Fruit fly (Drosophila melanogaster) Kc167 (cell line): ENCODE data around the gene Duox.

Experiments
- Myc ChIP-seq: fragments of >200 bp; optimal IDR thresholded peaks from 2 replicates; lab custom pipeline; 2017; ENCODE audit warnings: missing external identifiers
- Sin3A ChIP-seq: fragments of >200 bp; optimal IDR thresholded peaks from 2 replicates; lab custom pipeline; 2018; ENCODE audit warnings: missing external identifiers
- h ChIP-seq: fragments of >200 bp; optimal IDR thresholded peaks from 3 replicates; lab custom pipeline; 2018; ENCODE audit warnings: missing external identifiers
- insv ChIP-seq: fragments of >200 bp; optimal IDR thresholded peaks from 3 replicates; lab custom pipeline; 2018; ENCODE audit warnings: missing external identifiers
- psq ChIP-seq: fragments of >200 bp; optimal IDR thresholded peaks from 2 replicates; lab custom pipeline; 2017; ENCODE audit warnings: missing external identifiers
- ttk ChIP-seq: sonication (Bioruptor generic); optimal IDR thresholded peaks from 2 replicates; lab custom pipeline; 2017; ENCODE audit warnings: missing external identifiers

Gene Duox

DNA sequence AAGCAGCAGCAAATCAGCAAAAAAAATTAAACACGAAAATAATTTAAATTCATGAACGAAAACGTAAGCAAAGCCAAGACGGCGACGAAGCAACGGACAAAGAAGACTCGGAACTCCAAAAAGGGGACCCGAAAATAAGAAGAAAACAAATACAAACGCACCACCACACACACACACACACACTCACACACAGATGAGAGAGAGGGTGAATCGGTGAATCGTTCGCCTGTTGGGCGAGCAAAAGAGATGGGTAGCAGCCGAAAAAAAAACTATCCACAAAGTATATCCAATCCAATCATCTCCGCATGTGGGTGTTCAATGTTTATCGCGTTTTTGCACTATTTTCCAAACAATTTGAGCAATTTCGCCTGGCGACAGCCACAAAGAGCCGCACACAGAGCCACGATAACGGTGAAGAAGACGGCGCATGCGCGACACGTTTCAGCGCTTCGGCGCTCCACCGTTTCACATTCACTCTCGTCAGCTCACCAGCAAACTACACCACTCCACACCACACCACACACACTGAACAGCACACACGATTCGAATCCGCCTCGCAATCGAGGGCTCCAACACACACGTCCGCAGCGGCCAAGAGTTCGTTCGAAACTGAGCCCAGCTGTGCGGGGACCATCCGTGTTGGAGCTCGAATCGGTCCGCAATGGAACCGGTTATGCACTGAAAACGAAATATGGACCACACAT is at the start of gene Duox:
Gene Duox (minus strand): TSS at position 612 of the 704 bp plus-strand sequence.
- TF ChIP-seq psq (lab: Kevin White, UChicago) (no peak), Sin3A (no peak), ttk (lab: Kevin White, UChicago) (no peak), h (lab: Kevin White, UChicago) (no peak), Myc (no peak), insv (lab: Kevin White, UChicago) (no peak)

DNA sequence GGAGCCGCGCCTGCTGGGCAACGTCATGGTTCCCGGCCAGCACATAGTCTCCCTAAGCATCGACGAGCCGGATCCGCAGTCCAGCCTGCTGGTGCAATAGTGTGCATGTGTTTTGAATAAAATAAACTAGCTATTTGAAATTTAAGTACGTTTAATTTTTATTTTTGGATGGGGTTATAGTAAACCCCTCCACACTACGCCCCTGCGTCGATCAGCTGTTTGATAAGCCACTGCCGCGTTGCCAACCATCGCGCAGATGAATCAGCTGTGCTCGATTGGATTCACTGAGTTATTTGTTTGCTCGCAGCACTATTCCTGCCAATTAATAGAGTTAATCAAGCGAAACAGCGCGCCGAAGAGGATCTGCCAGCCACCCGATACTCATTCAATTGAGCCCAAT is 48.8 kb upstream of the Duox start, which contains the start of gene RabGGTb:
Gene RabGGTb (plus strand): TSS at position 254 of the 400 bp plus-strand sequence.
- TF ChIP-seq h (lab: Kevin White, UChicago) (no peak), Sin3A (no peak), ttk (lab: Kevin White, UChicago) (no peak), insv (lab: Kevin White, UChicago) (no peak), Myc (no peak), psq (lab: Kevin White, UChicago) (no peak)

DNA sequence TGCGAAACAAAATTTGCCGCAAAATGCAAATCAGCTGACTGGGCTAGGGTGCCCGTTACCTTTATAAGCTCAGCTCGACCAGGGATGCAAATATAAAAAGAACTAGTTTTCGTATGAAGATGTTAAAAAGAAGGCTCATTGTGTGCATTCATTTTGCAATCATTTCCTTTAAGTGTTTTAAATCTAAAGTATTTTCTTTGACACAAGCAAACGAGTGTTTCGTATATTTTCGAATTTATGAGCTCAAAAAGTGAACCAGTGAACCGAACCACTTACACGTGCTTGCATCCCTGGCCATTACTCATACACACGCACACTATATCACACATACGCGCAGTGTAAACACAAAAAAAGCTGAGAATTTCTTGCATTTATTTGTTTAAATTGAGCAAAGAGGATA is 48.1 kb upstream of the Duox start, which contains the start of the genes Prx6a and Sbat:
Gene Prx6a (minus strand): TSS at position 45 of the 400 bp plus-strand sequence.
Gene Sbat (plus strand): TSS at position 157 of the 400 bp plus-strand sequence.
- no peak for TF ChIP-seq ttk (lab: Kevin White, UChicago)
- no peak for TF ChIP-seq Sin3A
- no peak for TF ChIP-seq Myc
- TF ChIP-seq insv (lab: Kevin White, UChicago), result no peak

DNA sequence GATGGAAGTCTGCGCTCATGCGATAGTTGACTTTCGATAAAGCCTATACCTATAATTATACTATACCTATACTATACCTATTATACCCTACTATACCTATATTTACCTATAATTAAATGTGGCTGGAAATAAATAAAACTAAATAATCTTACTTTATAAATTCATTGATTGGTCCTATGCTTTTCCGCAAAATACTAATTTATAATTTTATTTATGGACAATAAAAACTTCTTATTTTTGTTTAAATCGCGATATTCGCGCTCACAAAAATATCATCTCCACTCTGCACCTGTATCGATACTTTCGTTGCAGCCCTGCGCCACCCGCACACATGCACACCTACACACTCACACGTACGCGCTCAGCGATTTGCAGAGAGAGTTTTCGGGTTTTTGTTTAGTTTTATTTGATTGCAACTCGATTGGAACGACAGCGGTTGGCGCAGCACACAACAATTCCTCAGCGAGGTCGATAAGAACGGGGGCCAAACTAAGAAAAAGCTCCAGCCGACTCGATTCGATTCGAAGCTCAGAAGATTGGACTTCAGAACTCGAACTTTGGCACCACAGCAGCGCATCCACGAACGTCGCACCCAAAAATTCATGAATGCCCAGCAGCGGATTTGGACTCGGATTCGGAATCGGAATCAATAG is 44.6 kb upstream of the Duox start, which contains the start of gene CG8814:
Gene CG8814 (plus strand): TSS at position 349 of the 653 bp plus-strand sequence.
- no peak for TF ChIP-seq psq (lab: Kevin White, UChicago)
- TF ChIP-seq Sin3A, result no peak
- no peak for TF ChIP-seq h (lab: Kevin White, UChicago)

DNA sequence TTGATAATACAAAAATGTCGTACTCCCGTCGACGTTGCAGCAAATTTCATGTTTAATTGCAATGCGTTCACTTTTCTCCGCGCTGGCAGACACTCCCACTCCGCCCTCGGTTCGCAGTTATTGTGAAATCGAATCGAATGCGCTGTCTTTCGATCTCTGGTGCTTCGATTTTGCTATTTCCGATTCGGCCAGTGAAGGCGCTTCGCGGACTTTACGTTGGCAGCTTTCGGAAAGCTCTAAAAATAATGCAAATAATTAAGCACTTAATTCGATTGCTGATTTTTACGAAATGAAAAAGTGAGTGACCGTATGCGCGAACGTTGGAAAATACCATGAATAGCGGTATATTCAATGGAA is 44.1 kb upstream of the Duox start, which contains the start of gene Ifrd1:
Gene Ifrd1 (minus strand): TSS at position 305 of the 357 bp plus-strand sequence.
- TF ChIP-seq Sin3A (no peak), Myc (no peak), insv (lab: Kevin White, UChicago) (no peak), psq (lab: Kevin White, UChicago) (no peak), ttk (lab: Kevin White, UChicago) (no peak), h (lab: Kevin White, UChicago) (no peak)

DNA sequence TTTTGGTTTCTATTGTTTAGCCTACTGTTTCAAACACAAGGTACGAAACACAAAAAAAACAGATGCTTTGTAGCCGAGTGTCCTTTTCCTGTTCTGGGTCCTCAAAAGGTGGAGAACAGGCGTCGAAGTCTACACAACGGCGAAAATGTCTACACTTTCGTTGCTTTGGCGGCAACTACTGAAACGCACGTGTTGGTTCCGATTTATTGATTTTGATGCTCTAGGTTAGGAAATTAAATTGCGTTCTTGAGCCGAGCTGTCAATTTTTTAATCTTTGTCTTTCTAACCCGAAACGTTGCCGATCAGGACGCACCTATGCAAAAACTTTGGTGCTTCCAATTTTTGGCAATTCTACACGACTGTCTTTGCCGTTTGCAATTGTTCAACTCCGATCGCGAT is 43.7 kb upstream of the Duox start:
- TF ChIP-seq insv (lab: Kevin White, UChicago) (no peak), psq (lab: Kevin White, UChicago) (no peak), ttk (lab: Kevin White, UChicago) (no peak), Sin3A (no peak), Myc (no peak), h (lab: Kevin White, UChicago) (no peak)

DNA sequence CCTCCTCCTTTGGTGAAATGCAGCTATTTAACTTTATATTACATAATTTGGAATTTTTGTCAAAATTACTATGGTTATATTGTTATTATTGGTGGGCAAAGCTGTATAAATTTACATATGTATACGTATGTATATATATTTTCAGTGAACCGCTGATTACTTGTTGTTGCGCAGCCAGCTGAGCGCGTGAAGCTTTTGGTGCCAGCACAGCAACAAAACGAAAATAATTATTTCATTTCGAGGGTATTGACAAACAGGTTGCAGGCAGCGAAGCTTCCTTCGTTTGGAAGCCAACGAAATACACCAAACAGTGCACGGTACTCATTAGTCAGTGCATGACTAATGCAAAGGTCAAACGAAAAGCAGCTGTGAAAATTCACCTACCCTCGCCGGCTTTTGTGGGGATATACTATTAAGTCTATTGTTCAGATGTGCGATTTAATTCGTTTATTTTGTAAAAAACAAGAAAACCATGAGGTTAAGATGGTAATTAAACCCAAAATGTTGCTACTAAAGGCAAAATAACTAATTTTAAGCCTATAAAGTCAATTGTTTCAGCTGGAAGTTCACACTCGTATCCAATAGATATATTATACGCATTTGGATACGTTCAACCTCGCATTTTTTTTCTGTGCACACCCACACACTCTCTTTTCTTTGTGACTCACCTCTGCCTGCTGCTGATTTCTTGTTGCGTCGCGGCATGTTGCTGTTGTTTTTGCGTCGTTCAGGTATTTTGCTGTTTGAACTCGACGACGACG is 43.1 kb upstream of the Duox start:
- no peak for TF ChIP-seq insv (lab: Kevin White, UChicago)
- TF ChIP-seq ttk (lab: Kevin White, UChicago), result no peak
- TF ChIP-seq psq (lab: Kevin White, UChicago), result no peak
- TF ChIP-seq Sin3A, result no peak
- TF ChIP-seq Myc, result no peak
- no peak for TF ChIP-seq h (lab: Kevin White, UChicago)

DNA sequence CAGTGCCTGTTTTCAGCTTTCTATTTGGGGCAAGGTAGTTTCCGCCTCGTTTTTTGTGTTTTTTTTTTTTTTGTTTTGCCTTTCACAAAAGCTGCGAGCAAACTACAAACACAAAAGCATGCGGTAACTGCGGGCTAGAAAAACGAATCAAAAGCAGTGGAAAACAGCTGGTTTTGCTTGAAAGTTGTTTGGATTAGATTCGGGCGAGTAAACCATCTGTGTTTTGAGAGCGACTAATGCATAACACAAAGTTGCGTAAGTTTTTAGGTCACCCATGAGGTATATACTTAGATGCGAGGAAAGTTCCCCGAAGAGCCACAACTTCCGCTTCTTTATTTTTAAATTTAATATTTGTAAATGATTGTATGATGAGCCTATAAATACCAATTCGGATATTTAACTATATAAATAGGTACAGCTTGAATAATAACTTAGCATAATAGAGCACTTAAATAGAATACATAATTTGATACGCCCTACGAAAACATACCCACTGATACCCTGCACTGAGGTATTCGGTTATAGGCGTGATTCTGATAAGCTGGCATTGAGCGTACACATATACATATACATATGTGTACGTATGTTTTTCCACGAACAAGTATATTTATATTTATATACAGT is 42.4 kb upstream of the Duox start:
- TF ChIP-seq insv (lab: Kevin White, UChicago), result no peak
- TF ChIP-seq ttk (lab: Kevin White, UChicago), result no peak
- no peak for TF ChIP-seq Myc
- TF ChIP-seq psq (lab: Kevin White, UChicago), result no peak
- no peak for TF ChIP-seq Sin3A
- no peak for TF ChIP-seq h (lab: Kevin White, UChicago)

DNA sequence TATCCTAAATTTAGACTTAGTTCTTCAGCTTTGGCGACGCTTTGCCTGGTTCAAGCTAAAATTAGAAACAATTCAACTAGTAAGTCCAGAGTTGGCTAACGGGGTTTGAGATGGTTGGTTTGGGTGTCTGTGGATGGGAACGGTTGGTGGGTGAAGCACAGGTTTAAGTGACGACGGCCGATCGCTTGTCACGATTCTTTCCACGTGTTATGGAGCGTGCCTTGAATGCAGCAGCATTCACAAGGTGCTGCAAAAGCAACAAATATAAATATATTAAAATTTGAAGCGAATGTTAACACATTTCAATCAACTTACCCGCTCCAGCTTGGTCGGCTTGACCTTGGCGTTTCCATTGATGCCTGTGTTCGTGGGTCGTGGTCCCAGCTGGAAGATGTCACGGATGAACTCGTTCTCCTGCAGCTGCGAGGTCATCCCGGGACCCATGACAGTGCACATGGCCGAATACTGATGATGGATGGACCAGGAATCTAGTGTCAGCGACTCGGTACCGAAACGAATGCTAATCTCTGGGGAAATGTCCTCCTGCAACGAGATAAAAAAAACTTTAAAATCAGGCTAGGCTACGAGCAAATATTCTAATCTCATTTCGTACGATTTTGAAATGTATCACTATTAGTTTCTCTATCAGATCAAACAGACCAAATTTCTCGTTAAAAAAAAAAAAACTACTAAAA is 39.1 kb upstream of the Duox start, which contains the start of gene CG8813:
Gene CG8813 (plus strand): TSS at position 645 of the 695 bp plus-strand sequence.
- no peak for TF ChIP-seq Sin3A
- TF ChIP-seq Myc, result no peak
- TF ChIP-seq h (lab: Kevin White, UChicago), result no peak
- TF ChIP-seq ttk (lab: Kevin White, UChicago), result no peak
- no peak for TF ChIP-seq psq (lab: Kevin White, UChicago)
- TF ChIP-seq insv (lab: Kevin White, UChicago), result no peak

DNA sequence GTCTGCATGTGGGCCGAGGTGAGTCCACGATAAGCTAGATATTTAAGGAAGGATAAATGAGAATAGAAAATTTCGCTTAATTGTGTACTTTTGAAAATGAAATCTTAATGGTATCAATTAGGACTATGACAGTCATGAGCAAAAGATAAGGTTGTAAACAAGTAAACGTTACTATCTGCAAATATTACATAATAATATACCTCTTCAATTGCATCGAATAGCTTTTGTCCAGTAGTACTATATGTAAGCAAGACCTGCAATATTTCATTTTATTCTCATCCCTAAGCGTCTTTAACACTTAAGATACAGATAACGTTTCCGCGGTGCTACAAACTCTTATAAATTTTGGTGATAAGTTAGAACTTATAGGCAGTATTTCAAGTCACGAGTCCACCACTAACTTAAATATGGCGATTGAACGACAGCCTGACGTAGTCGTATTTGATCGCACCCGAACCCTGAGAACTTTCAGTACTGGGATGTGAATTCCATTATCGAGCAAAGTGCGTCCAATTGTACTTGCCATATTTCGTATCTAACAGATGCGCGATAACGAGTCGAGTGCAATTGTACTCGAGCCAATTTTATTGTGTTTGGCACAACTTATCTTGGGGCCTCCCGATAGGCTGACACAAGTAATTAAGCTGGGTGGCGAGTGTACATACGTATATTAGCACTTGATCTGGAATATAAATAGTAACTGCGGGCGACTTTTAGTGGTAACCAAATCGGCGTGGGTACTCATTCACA is 35.7 kb upstream of the Duox start:
- TF ChIP-seq Sin3A (no peak), h (lab: Kevin White, UChicago) (no peak), Myc (no peak), psq (lab: Kevin White, UChicago) (no peak), ttk (lab: Kevin White, UChicago) (no peak), insv (lab: Kevin White, UChicago) (no peak)
